Fruit fly (Drosophila melanogaster): ENCODE measurements around the gene fu.

Gene fu

dm6 chrX:18618122-18618521, 39.4 kb upstream of the fu start (continued):
- no peak for TF ChIP-seq Nf-YC (tag; optimal IDR thresholded peaks at IDR 0.05)
- no peak for TF ChIP-seq Doc2 (GFP tag; IDR thresholded peaks at IDR 0.05)
- no peak for TF ChIP-seq cwo (GFP tag; optimal IDR thresholded peaks at IDR 0.05)
- TF ChIP-seq Hr78 (GFP tag; optimal IDR thresholded peaks at IDR 0.05), result no peak
- no peak for TF ChIP-seq sens (GFP tag)
- TF ChIP-seq Asciz (GFP tag; optimal IDR thresholded peaks at IDR 0.05), result no peak
- TF ChIP-seq Sry-δ (GFP tag; optimal IDR thresholded peaks at IDR 0.05), result no peak
- TF ChIP-seq CG3281 (GFP tag; optimal IDR thresholded peaks at IDR 0.05), result no peak
- TF ChIP-seq Lpt (GFP tag; optimal IDR thresholded peaks at IDR 0.05), result no peak
- no peak for TF ChIP-seq ems (GFP tag; optimal IDR thresholded peaks at IDR 0.05)
- TF ChIP-seq Dref (GFP tag; IDR thresholded peaks at IDR 0.05), result no peak
- no peak for TF ChIP-seq gfzf (GFP tag; optimal IDR thresholded peaks at IDR 0.05)
- peak; percentile 2 for TF ChIP-seq CG2712 (tag; optimal IDR thresholded peaks at IDR 0.05)
- no peak for TF ChIP-seq luna (GFP tag; optimal IDR thresholded peaks at IDR 0.05)
- no peak for TF ChIP-seq CG17802 (tag; optimal IDR thresholded peaks at IDR 0.05)
- TF ChIP-seq CG5245 (GFP tag; optimal IDR thresholded peaks at IDR 0.05), result no peak
- TF ChIP-seq vvl (GFP tag; IDR thresholded peaks at IDR 0.05), result no peak
- no peak for TF ChIP-seq CG17568 (GFP tag; optimal IDR thresholded peaks at IDR 0.05)
- no peak for TF ChIP-seq hbn (GFP tag; IDR thresholded peaks at IDR 0.05; ENCODE audit: partially characterized antibody)
- TF ChIP-seq CG31441 (GFP tag; IDR thresholded peaks at IDR 0.05), result 0 out of 2 replicates have a peak, but pooled peaks have one; percentile 10
- TF ChIP-seq Hr51 (GFP tag; optimal IDR thresholded peaks at IDR 0.05), result peak in 1 of 2 experiments; percentile 15
- TF ChIP-seq CG4282 (GFP tag; optimal IDR thresholded peaks at IDR 0.05), result no peak
- TF ChIP-seq sens-2 (GFP tag; IDR thresholded peaks at IDR 0.05), result no peak
- TF ChIP-seq CG1602 (GFP tag; optimal IDR thresholded peaks at IDR 0.05), result no peak
- TF ChIP-seq eyg (GFP tag; optimal IDR thresholded peaks at IDR 0.05), result no peak
- TF ChIP-seq CG11398 (GFP tag; optimal IDR thresholded peaks at IDR 0.05), result no peak
- no peak for TF ChIP-seq CG8478 (optimal IDR thresholded peaks at IDR 0.05)
- TF ChIP-seq CG7963 (GFP tag; IDR thresholded peaks at IDR 0.05; ENCODE audit: partially characterized antibody), result no peak
- no peak for TF ChIP-seq CG1792 (GFP tag; optimal IDR thresholded peaks at IDR 0.05)
- no peak for TF ChIP-seq tgo (GFP tag; IDR thresholded peaks at IDR 0.05)
- peak; percentile 2 for TF ChIP-seq PHDP (tag; optimal IDR thresholded peaks at IDR 0.05)
- no peak for TF ChIP-seq tio (GFP tag; optimal IDR thresholded peaks at IDR 0.05)
- TF ChIP-seq CG18262 (tag; optimal IDR thresholded peaks at IDR 0.05), result no peak
- no peak for TF ChIP-seq CG10267 (tag; optimal IDR thresholded peaks at IDR 0.05)
- TF ChIP-seq pfk (GFP tag; optimal IDR thresholded peaks at IDR 0.05), result no peak
- no peak for TF ChIP-seq CG15514 (GFP tag; optimal IDR thresholded peaks at IDR 0.05)
- TF ChIP-seq CG17361 (GFP tag; IDR thresholded peaks at IDR 0.05), result no peak
- TF ChIP-seq z (GFP tag; IDR thresholded peaks at IDR 0.05), result no peak
- TF ChIP-seq nom (GFP tag; optimal IDR thresholded peaks at IDR 0.05), result no peak
- TF ChIP-seq lmd (GFP tag; IDR thresholded peaks at IDR 0.05), result no peak
- no peak for TF ChIP-seq NFAT (GFP tag; IDR thresholded peaks at IDR 0.05)
- no peak for TF ChIP-seq tx (GFP tag; optimal IDR thresholded peaks at IDR 0.05)
- no peak for TF ChIP-seq CG3163 (GFP tag; optimal IDR thresholded peaks at IDR 0.05)
- TF ChIP-seq sr (GFP tag; IDR thresholded peaks at IDR 0.05), result no peak
- TF ChIP-seq H15 (GFP tag; IDR thresholded peaks at IDR 0.05), result no peak
- TF ChIP-seq Oli (tag; optimal IDR thresholded peaks at IDR 0.05), result peak; percentile 2
- no peak for TF ChIP-seq p53 (GFP tag; optimal IDR thresholded peaks at IDR 0.05)
- no peak for TF ChIP-seq Spps (tag; optimal IDR thresholded peaks at IDR 0.05)
- no peak for TF ChIP-seq Hand (GFP tag; optimal IDR thresholded peaks at IDR 0.05)
- no peak for TF ChIP-seq ttk (GFP tag; IDR thresholded peaks at IDR 0.05)
- TF ChIP-seq ind (GFP tag; optimal IDR thresholded peaks at IDR 0.05), result no peak
- TF ChIP-seq CrebB (tag; optimal IDR thresholded peaks at IDR 0.05), result no peak
- TF ChIP-seq CG8765 (GFP tag; IDR thresholded peaks at IDR 0.05), result no peak
